Fruit fly (Drosophila melanogaster) whole organism, wandering third instar larva: ENCODE measurements around the gene beta-Man.
A peak's percentile ranks its signal among the peaks of the same experiment; 100 is the strongest.

Experiments used
- Abd-B ChIP-seq: fragments of >200 bp; optimal IDR thresholded peaks from 2 replicates; lab custom pipeline; 2017; ENCODE audit warnings: missing biosample characterization, missing genetic modification characterization
- CG32264 ChIP-seq: fragments of 200-800 bp; sonication (Bioruptor generic); optimal IDR thresholded peaks from 2 replicates; lab custom pipeline; 2016; ENCODE audit warnings: missing biosample characterization, missing genetic modification characterization
- CG9705 ChIP-seq: fragments of 200-800 bp; sonication (Bioruptor generic); optimal IDR thresholded peaks from 2 replicates; lab custom pipeline; 2018; ENCODE audit warnings: missing biosample characterization, mild to moderate bottlenecking, missing genetic modification characterization
- CrebA ChIP-seq: fragments of 200-800 bp; sonication (Bioruptor generic); optimal IDR thresholded peaks from 2 replicates; lab custom pipeline; 2016; ENCODE audit warnings: missing biosample characterization, mild to moderate bottlenecking, missing genetic modification characterization, borderline replicate concordance
- Dfd ChIP-seq: fragments of >200 bp; optimal IDR thresholded peaks from 2 replicates; lab custom pipeline; 2017; ENCODE audit warnings: missing biosample characterization, missing genetic modification characterization
- Dif ChIP-seq: fragments of 200-275, 200-300 bp; sonication (Bioruptor generic); optimal IDR thresholded peaks from 2 replicates; lab custom pipeline; 2018; ENCODE audit warnings: missing biosample characterization, missing genetic modification characterization; ENCODE audit not compliant: partially characterized antibody
- GATAd ChIP-seq: sonication (Bioruptor generic); optimal IDR thresholded peaks from 2 replicates; lab custom pipeline; 2016; ENCODE audit warnings: missing biosample characterization, missing genetic modification characterization
- Hnf4 ChIP-seq: fragments of 200-800 bp; sonication (Bioruptor generic); optimal IDR thresholded peaks from 2 replicates; lab custom pipeline; 2016; ENCODE audit warnings: missing biosample characterization, mild to moderate bottlenecking, missing genetic modification characterization
- Hr78 ChIP-seq: fragments of >200 bp; optimal IDR thresholded peaks from 2 replicates; lab custom pipeline; 2017; ENCODE audit warnings: missing biosample characterization, missing genetic modification characterization
- Jra ChIP-seq: sonication (Bioruptor generic); optimal IDR thresholded peaks from 2 replicates; lab custom pipeline; 2016; ENCODE audit warnings: missing biosample characterization, missing genetic modification characterization
- Mio ChIP-seq: sonication (Bioruptor generic); optimal IDR thresholded peaks from 2 replicates; lab custom pipeline; 2016; ENCODE audit warnings: missing biosample characterization, missing genetic modification characterization
- Myc ChIP-seq: fragments of >200 bp; optimal IDR thresholded peaks from 2 replicates; lab custom pipeline; 2017
- N ChIP-seq: fragments of >200 bp; optimal IDR thresholded peaks from 2 replicates; lab custom pipeline; 2018; ENCODE audit warnings: missing biosample characterization, missing external identifiers, missing genetic modification characterization
- OdsH ChIP-seq: fragments of 200-800 bp; sonication (Bioruptor generic); optimal IDR thresholded peaks from 2 replicates; lab custom pipeline; 2016; ENCODE audit warnings: missing biosample characterization, mild to moderate bottlenecking, missing genetic modification characterization
- Rel ChIP-seq, 2 experiments: fragments of 200-800 bp; sonication (Bioruptor generic) in 1 of 2; optimal IDR thresholded peaks; 2 replicates in 1 of 2; 3 replicates in 1 of 2; lab custom pipeline; 2016 to 2019; ENCODE audit warnings: mild to moderate bottlenecking in 2 of 2, missing biosample characterization in 2 of 2, missing genetic modification characterization in 2 of 2, moderate library complexity in 1 of 2
- Vsx2 ChIP-seq: fragments of 200-300, 225-300 bp; sonication (Bioruptor generic); optimal IDR thresholded peaks from 2 replicates; lab custom pipeline; 2018; ENCODE audit warnings: missing biosample characterization, missing genetic modification characterization; ENCODE audit not compliant: partially characterized antibody
- br ChIP-seq: fragments of 200-800 bp; sonication (Bioruptor generic); optimal IDR thresholded peaks from 2 replicates; lab custom pipeline; 2016; ENCODE audit warnings: missing biosample characterization, missing genetic modification characterization
- brk ChIP-seq: fragments of 200-800 bp; sonication (Bioruptor generic); optimal IDR thresholded peaks from 2 replicates; lab custom pipeline; 2016; ENCODE audit warnings: missing biosample characterization, mild to moderate bottlenecking, missing genetic modification characterization
- dl ChIP-seq, 2 experiments: fragments of 175-275, 200-275 bp in 1 of 2; fragments of 200-275 bp in 1 of 2; sonication (Bioruptor generic); optimal IDR thresholded peaks; lab custom pipeline; 2018; ENCODE audit warnings: mild to moderate bottlenecking in 2 of 2, missing biosample characterization in 2 of 2, missing genetic modification characterization in 2 of 2, moderate library complexity in 2 of 2; ENCODE audit not compliant: partially characterized antibody in 2 of 2, insufficient read depth in 1 of 2
- dmrt93B ChIP-seq: fragments of 200-800 bp; sonication (Bioruptor generic); optimal IDR thresholded peaks from 2 replicates; lab custom pipeline; 2018; ENCODE audit warnings: missing biosample characterization, mild to moderate bottlenecking, missing genetic modification characterization
- ey ChIP-seq: fragments of 200-800 bp; sonication (Bioruptor generic); optimal IDR thresholded peaks from 2 replicates; lab custom pipeline; 2016; ENCODE audit warnings: missing biosample characterization, missing genetic modification characterization
- foxo ChIP-seq, 2 experiments: fragments of 200-800 bp; sonication (Bioruptor generic); optimal IDR thresholded peaks; 2 replicates in 1 of 2; 3 replicates in 1 of 2; lab custom pipeline; 2016 to 2017; ENCODE audit warnings: missing biosample characterization in 2 of 2, missing genetic modification characterization in 2 of 2
- fru ChIP-seq: fragments of 200-800 bp; sonication (Bioruptor generic); optimal IDR thresholded peaks from 3 replicates; lab custom pipeline; 2016; ENCODE audit warnings: missing biosample characterization, mild to moderate bottlenecking, missing genetic modification characterization
- h ChIP-seq: fragments of 200-800 bp; sonication (Bioruptor generic); optimal IDR thresholded peaks from 3 replicates; lab custom pipeline; 2016; ENCODE audit warnings: missing biosample characterization, mild to moderate bottlenecking, missing genetic modification characterization
- jim ChIP-seq: fragments of 175-275, 200-325 bp; sonication (Bioruptor generic); optimal IDR thresholded peaks from 2 replicates; lab custom pipeline; 2016; ENCODE audit warnings: missing biosample characterization, mild to moderate bottlenecking, missing genetic modification characterization
- pan ChIP-seq: fragments of >200 bp; optimal IDR thresholded peaks from 2 replicates; lab custom pipeline; 2017
- rgr ChIP-seq: fragments of 200-800 bp; sonication (Bioruptor generic); optimal IDR thresholded peaks from 3 replicates; lab custom pipeline; 2016; ENCODE audit warnings: missing biosample characterization, mild to moderate bottlenecking, missing genetic modification characterization
- sage ChIP-seq: fragments of 200-800 bp; sonication (Bioruptor generic); optimal IDR thresholded peaks from 2 replicates; lab custom pipeline; 2016; ENCODE audit warnings: missing biosample characterization, mild to moderate bottlenecking, missing genetic modification characterization
- tai ChIP-seq: sonication (Bioruptor generic); optimal IDR thresholded peaks from 2 replicates; lab custom pipeline; 2016; ENCODE audit warnings: missing biosample characterization, missing genetic modification characterization

Gene beta-Man

dm6 chr3R:4174975-4175374 lies 22.0 kb upstream of the beta-Man start:
- TF ChIP-seq Dif (GFP tag; lab: Kevin White, UChicago) (peak; percentile 92), pan (lab: Kevin White, UChicago) (no peak), Vsx2 (GFP tag; lab: Kevin White, UChicago) (peak; percentile 86), dl (GFP tag; optimal IDR thresholded peaks at IDR 0.05; lab: Kevin White, UChicago; ENCODE audit: insufficient read depth in 1 of 2, partially characterized antibody in 2 of 2) (peak; percentile 26 to 57)

- TF ChIP-seq Abd-B (GFP tag; lab: Kevin White, UChicago) = no peak
- TF ChIP-seq OdsH (GFP tag; lab: Kevin White, UChicago) = no peak
- no peak for TF ChIP-seq fru
- no peak for TF ChIP-seq rgr (GFP tag; lab: Kevin White, UChicago)
- no peak for TF ChIP-seq Myc (lab: Kevin White, UChicago)
- TF ChIP-seq Hr78 = no peak
- TF ChIP-seq CG32264 (GFP tag; lab: Kevin White, UChicago) = no peak
- no peak for TF ChIP-seq dl (GFP tag; optimal IDR thresholded peaks at IDR 0.05; lab: Kevin White, UChicago; ENCODE audit: insufficient read depth in 1 of 2, partially characterized antibody in 2 of 2)
- TF ChIP-seq tai (GFP tag; lab: Kevin White, UChicago) = no peak
- TF ChIP-seq Mio = no peak
- TF ChIP-seq Rel (GFP tag; optimal IDR thresholded peaks at IDR 0.05; lab: Kevin White, UChicago) = no peak
- no peak for TF ChIP-seq Rel (tag; optimal IDR thresholded peaks at IDR 0.05; lab: Kevin White, UChicago)
- no peak for TF ChIP-seq h
- TF ChIP-seq CG9705 (GFP tag; lab: Kevin White, UChicago) = no peak
- no peak for TF ChIP-seq pan (lab: Kevin White, UChicago)
- no peak for TF ChIP-seq Hnf4 (GFP tag; lab: Kevin White, UChicago)
- TF ChIP-seq br = no peak
- no peak for TF ChIP-seq CrebA
Measured at dm6 chr3R:4176728-4177127, 20.3 kb upstream of the beta-Man start.

dm6 chr3R:4178750-4179485 lies 18.1 kb upstream of the beta-Man start:
- TF ChIP-seq jim (GFP tag; lab: Kevin White, UChicago) (no peak), dl (GFP tag; optimal IDR thresholded peaks at IDR 0.05; lab: Kevin White, UChicago; ENCODE audit: insufficient read depth in 1 of 2, partially characterized antibody in 2 of 2) (no peak), Dfd (GFP tag; lab: Kevin White, UChicago) (no peak), ey (GFP tag; lab: Kevin White, UChicago) (no peak), Mio (no peak), dmrt93B (GFP tag; lab: Kevin White, UChicago) (no peak), Vsx2 (GFP tag; lab: Kevin White, UChicago) (no peak), Jra (GFP tag; lab: Kevin White, UChicago) (no peak), foxo (GFP tag; optimal IDR thresholded peaks at IDR 0.05; lab: Kevin White, UChicago) (no peak), CrebA (no peak), rgr (GFP tag; lab: Kevin White, UChicago) (no peak), CG32264 (GFP tag; lab: Kevin White, UChicago) (no peak), Hr78 (no peak), CG9705 (GFP tag; lab: Kevin White, UChicago) (no peak)

dm6 chr3R:4180543-4181214 lies 16.3 kb upstream of the beta-Man start:
- TF ChIP-seq N (GFP tag; lab: Kevin White, UChicago) = no peak
- no peak for TF ChIP-seq ey (GFP tag; lab: Kevin White, UChicago)
- peak; percentile 75 for TF ChIP-seq Dfd (GFP tag; lab: Kevin White, UChicago)
- TF ChIP-seq GATAd = no peak

- TF ChIP-seq N (GFP tag; lab: Kevin White, UChicago) (no peak), jim (GFP tag; lab: Kevin White, UChicago) (no peak), brk (peak; percentile 73), fru (peak; percentile 100), Vsx2 (GFP tag; lab: Kevin White, UChicago) (peak; percentile 74), foxo (GFP tag; optimal IDR thresholded peaks at IDR 0.05; lab: Kevin White, UChicago) (peak in 1 of 2 experiments; percentile 37), Dif (GFP tag; lab: Kevin White, UChicago) (peak; percentile 61), sage (GFP tag; lab: Kevin White, UChicago) (peak; percentile 33)
Measured at dm6 chr3R:4186820-4187540, 10.0 kb upstream of the beta-Man start.
